Fruit fly (Drosophila melanogaster): ENCODE results near the gene Prosbeta4.

The Prosbeta4 gene

dm6 chr2L:16709693-16710092, 22.2 kb downstream of the Prosbeta4 start (continued):
- TF ChIP-seq CG12659 (GFP tag; optimal IDR thresholded peaks at IDR 0.05) = peak; percentile 65
- no peak for TF ChIP-seq Gug (GFP tag; IDR thresholded peaks at IDR 0.05)
- peak; percentile 83 for TF ChIP-seq ttk (GFP tag; IDR thresholded peaks at IDR 0.05)
- TF ChIP-seq CG10543 (GFP tag; optimal IDR thresholded peaks at IDR 0.05) = peak; percentile 6
- TF ChIP-seq rib (GFP tag; IDR thresholded peaks at IDR 0.05) = no peak
- TF ChIP-seq Side (GFP tag; optimal IDR thresholded peaks at IDR 0.05) = no peak
- no peak for TF ChIP-seq CG7963 (GFP tag; IDR thresholded peaks at IDR 0.05; ENCODE audit: partially characterized antibody)
- TF ChIP-seq Bdp1 (GFP tag; optimal IDR thresholded peaks at IDR 0.05) = no peak
- TF ChIP-seq PHDP (tag; optimal IDR thresholded peaks at IDR 0.05) = peak; percentile 81
- no peak for TF ChIP-seq CG34224 (GFP tag; IDR thresholded peaks at IDR 0.05; ENCODE audit: partially characterized antibody)
- TF ChIP-seq CG14014 (GFP tag; IDR thresholded peaks at IDR 0.05) = peak; percentile 88
- peak; percentile 82 for TF ChIP-seq CG8924 (tag; optimal IDR thresholded peaks at IDR 0.05)
- TF ChIP-seq CG1529 (GFP tag; optimal IDR thresholded peaks at IDR 0.05) = peak; percentile 49
- peak; percentile 57 for TF ChIP-seq caup (GFP tag; optimal IDR thresholded peaks at IDR 0.05; ENCODE audit: severe bottlenecking)
- TF ChIP-seq jumu (GFP tag; optimal IDR thresholded peaks at IDR 0.05) = no peak
- no peak for TF ChIP-seq en (GFP tag; optimal IDR thresholded peaks at IDR 0.05)
- peak; percentile 90 for TF ChIP-seq so (GFP tag; IDR thresholded peaks at IDR 0.05)
- TF ChIP-seq gce (GFP tag; IDR thresholded peaks at IDR 0.05) = no peak
- TF ChIP-seq CG42726 (GFP tag; IDR thresholded peaks at IDR 0.05; ENCODE audit: partially characterized antibody) = no peak
- no peak for TF ChIP-seq hb (GFP tag; IDR thresholded peaks at IDR 0.05; ENCODE audit: partially characterized antibody)
- TF ChIP-seq CG2889 (GFP tag; IDR thresholded peaks at IDR 0.05) = 0 out of 3 replicates have a peak, but pooled peaks have one; percentile 54
- TF ChIP-seq CG32767 (GFP tag; IDR thresholded peaks at IDR 0.05) = peak; percentile 81
- TF ChIP-seq CG7987 (GFP tag; optimal IDR thresholded peaks at IDR 0.05) = no peak
- no peak for TF ChIP-seq CG7786 (GFP tag; optimal IDR thresholded peaks at IDR 0.05)
- peak; percentile 86 for TF ChIP-seq Ets65A (GFP tag)
- TF ChIP-seq CG10274 (GFP tag; optimal IDR thresholded peaks at IDR 0.05) = no peak
- TF ChIP-seq Myb (GFP tag; optimal IDR thresholded peaks at IDR 0.05) = no peak
- TF ChIP-seq Rx (GFP tag; IDR thresholded peaks at IDR 0.05) = no peak
- TF ChIP-seq CG18476 (GFP tag; optimal IDR thresholded peaks at IDR 0.05) = peak; percentile 52
- TF ChIP-seq CG34376 (GFP tag; optimal IDR thresholded peaks at IDR 0.05) = no peak
- TF ChIP-seq CG1024 (GFP tag; IDR thresholded peaks at IDR 0.05) = peak; percentile 66
- peak; percentile 69; the same call in 2 of the 3 replicates for TF ChIP-seq otp (GFP tag; IDR thresholded peaks at IDR 0.05)
- no peak for TF ChIP-seq CG8944 (GFP tag; optimal IDR thresholded peaks at IDR 0.05)
- TF ChIP-seq CG6175 (GFP tag; IDR thresholded peaks at IDR 0.05) = no peak
- TF ChIP-seq mld (GFP tag; IDR thresholded peaks at IDR 0.05; ENCODE audit: partially characterized antibody) = no peak
- peak; percentile 61; the same call in 1 of the 2 replicates for TF ChIP-seq Nf-YA (GFP tag; IDR thresholded peaks at IDR 0.05)
- no peak for TF ChIP-seq Asciz (GFP tag; optimal IDR thresholded peaks at IDR 0.05)
- TF ChIP-seq Opbp (GFP tag; IDR thresholded peaks at IDR 0.05; ENCODE audit: partially characterized antibody) = no peak
- TF ChIP-seq CG13894 (tag; optimal IDR thresholded peaks at IDR 0.05) = no peak
- TF ChIP-seq sc (optimal IDR thresholded peaks at IDR 0.05) = no peak
- peak; percentile 54 for TF ChIP-seq sc (GFP tag; optimal IDR thresholded peaks at IDR 0.05)
- TF ChIP-seq CG11093 (GFP tag; IDR thresholded peaks at IDR 0.05) = no peak
- TF ChIP-seq CG34422 (GFP tag; IDR thresholded peaks at IDR 0.05) = no peak
- TF ChIP-seq Dref (GFP tag; IDR thresholded peaks at IDR 0.05) = no peak
- no peak for TF ChIP-seq Elba2 (GFP tag; optimal IDR thresholded peaks at IDR 0.05)
- no peak for TF ChIP-seq CG7745 (tag; optimal IDR thresholded peaks at IDR 0.05)
- TF ChIP-seq CG14667 (GFP tag; IDR thresholded peaks at IDR 0.05) = no peak
- no peak for TF ChIP-seq CG32532 (GFP tag; IDR thresholded peaks at IDR 0.05)
- TF ChIP-seq CG31224 (GFP tag; IDR thresholded peaks at IDR 0.05) = no peak
- peak; percentile 42 for TF ChIP-seq CG1792 (GFP tag; optimal IDR thresholded peaks at IDR 0.05)
- TF ChIP-seq H15 (GFP tag; IDR thresholded peaks at IDR 0.05) = no peak
- no peak for TF ChIP-seq CG4404 (GFP tag; IDR thresholded peaks at IDR 0.05)

Data from whole organism, embryonic.